Worm (Caenorhabditis elegans) whole organism, L2 larva: ENCODE data around the gene abu-14.

Experiments used
- C34F6.9 ChIP-seq: fragments of 150-350 bp; optimal IDR thresholded peaks from 2 replicates; lab custom pipeline; 2014; ENCODE audit warnings: missing biosample characterization, missing genetic modification characterization
- F13H6.1 ChIP-seq: sonication (generic microtip); optimal IDR thresholded peaks from 2 replicates; lab custom pipeline; 2016; ENCODE audit warnings: missing genetic modification characterization, missing compliant biosample characterization
- R02D3.7 ChIP-seq: fragments of 150-350 bp; optimal IDR thresholded peaks from 2 replicates; lab custom pipeline; 2014; ENCODE audit warnings: missing biosample characterization, missing genetic modification characterization
- Y55F3AM.14 ChIP-seq: fragments of 200-800 bp; sonication (Bioruptor generic); optimal IDR thresholded peaks from 2 replicates; lab custom pipeline; 2018; ENCODE audit warnings: mild to moderate bottlenecking, missing genetic modification characterization, missing compliant biosample characterization
- ZK546.5 ChIP-seq: sonication (generic microtip); optimal IDR thresholded peaks from 2 replicates; lab custom pipeline; 2017; ENCODE audit warnings: missing biosample characterization, missing genetic modification characterization
- alr-1 ChIP-seq: fragments of 150-350 bp; optimal IDR thresholded peaks from 2 replicates; lab custom pipeline; 2014; ENCODE audit warnings: missing biosample characterization, missing genetic modification characterization
- ama-1 ChIP-seq: fragments of 150-350 bp; optimal IDR thresholded peaks from 2 replicates; lab custom pipeline; 2018; ENCODE audit warnings: inconsistent platforms
- blmp-1 ChIP-seq: sonication (generic microtip); optimal IDR thresholded peaks from 2 replicates; lab custom pipeline; 2017; ENCODE audit warnings: missing genetic modification characterization, mild to moderate bottlenecking, missing compliant biosample characterization, antibody characterized with exemption, moderate library complexity; ENCODE audit not compliant: insufficient read depth
- ceh-16 ChIP-seq: fragments of 150-350 bp; optimal IDR thresholded peaks from 2 replicates; lab custom pipeline; 2014; ENCODE audit warnings: missing biosample characterization, missing genetic modification characterization
- ceh-82 ChIP-seq: fragments of 150-350 bp; optimal IDR thresholded peaks from 2 replicates; lab custom pipeline; 2014; ENCODE audit warnings: missing biosample characterization, missing genetic modification characterization
- crh-2 ChIP-seq: sonication (generic microtip); optimal IDR thresholded peaks from 2 replicates; lab custom pipeline; 2017; ENCODE audit warnings: missing biosample characterization, missing genetic modification characterization
- elt-1 ChIP-seq: fragments of 150-350 bp; optimal IDR thresholded peaks from 2 replicates; lab custom pipeline; 2014; ENCODE audit warnings: missing biosample characterization, missing genetic modification characterization
- fos-1 ChIP-seq: fragments of 150-350 bp; optimal IDR thresholded peaks from 2 replicates; lab custom pipeline; 2014; ENCODE audit warnings: missing biosample characterization, missing genetic modification characterization
- gmeb-1 ChIP-seq: fragments of 150-350 bp; optimal IDR thresholded peaks from 2 replicates; lab custom pipeline; 2014; ENCODE audit warnings: missing biosample characterization, missing genetic modification characterization
- lin-13 ChIP-seq: fragments of 150-350 bp; optimal IDR thresholded peaks from 2 replicates; lab custom pipeline; 2014; ENCODE audit warnings: missing biosample characterization, missing genetic modification reagents, missing genetic modification characterization
- lin-39 ChIP-seq: fragments of 150-350 bp; optimal IDR thresholded peaks from 2 replicates; lab custom pipeline; 2014; ENCODE audit warnings: missing biosample characterization, missing genetic modification reagents, missing genetic modification characterization
- lsy-2 ChIP-seq, 2 experiments: fragments of 150-350 bp in 1 of 2; sonication (generic microtip) in 1 of 2; optimal IDR thresholded peaks; 2 replicates each; lab custom pipeline; 2014 to 2017; ENCODE audit warnings: missing biosample characterization in 2 of 2, missing genetic modification characterization in 2 of 2
- mab-5 ChIP-seq: fragments of 150-350 bp; optimal IDR thresholded peaks from 2 replicates; lab custom pipeline; 2014; ENCODE audit warnings: missing biosample characterization, missing genetic modification characterization
- mdl-1 ChIP-seq, 2 experiments: fragments of 150-350 bp in 1 of 2; sonication (generic microtip) in 1 of 2; optimal IDR thresholded peaks; 2 replicates each; lab custom pipeline; 2017; ENCODE audit warnings: missing biosample characterization in 2 of 2, missing genetic modification characterization in 2 of 2
- nhr-10 ChIP-seq: sonication (generic microtip); optimal IDR thresholded peaks from 2 replicates; lab custom pipeline; 2017; ENCODE audit warnings: missing biosample characterization, missing genetic modification characterization
- nhr-11 ChIP-seq: fragments of 150-350 bp; optimal IDR thresholded peaks from 2 replicates; lab custom pipeline; 2014; ENCODE audit warnings: missing biosample characterization, missing genetic modification characterization
- nhr-12 ChIP-seq: fragments of 150-350 bp; optimal IDR thresholded peaks from 2 replicates; lab custom pipeline; 2014; ENCODE audit warnings: missing biosample characterization, missing genetic modification characterization
- nhr-129 ChIP-seq: fragments of 150-350 bp; optimal IDR thresholded peaks from 2 replicates; lab custom pipeline; 2014; ENCODE audit warnings: missing biosample characterization, missing genetic modification characterization
- nhr-21 ChIP-seq: fragments of 150-350 bp; optimal IDR thresholded peaks from 2 replicates; lab custom pipeline; 2014; ENCODE audit warnings: missing biosample characterization, missing genetic modification characterization
- nhr-23 ChIP-seq: fragments of 150-350 bp; optimal IDR thresholded peaks from 2 replicates; lab custom pipeline; 2014; ENCODE audit warnings: missing biosample characterization, missing genetic modification reagents, missing genetic modification characterization
- nhr-237 ChIP-seq: fragments of 150-350 bp; optimal IDR thresholded peaks from 2 replicates; lab custom pipeline; 2014; ENCODE audit warnings: missing biosample characterization, missing genetic modification characterization
- nhr-25 ChIP-seq: fragments of 150-350 bp; sonication (generic microtip); optimal IDR thresholded peaks from 3 replicates; lab custom pipeline; 2014; ENCODE audit warnings: missing biosample characterization, missing genetic modification characterization
- nhr-6 ChIP-seq: fragments of 150-350 bp; optimal IDR thresholded peaks from 2 replicates; lab custom pipeline; 2014; ENCODE audit warnings: missing biosample characterization, missing genetic modification characterization
- peb-1 ChIP-seq: fragments of 150-350 bp; optimal IDR thresholded peaks from 2 replicates; lab custom pipeline; 2014; ENCODE audit warnings: missing biosample characterization, missing genetic modification characterization
- sem-4 ChIP-seq: fragments of 150-350 bp; optimal IDR thresholded peaks from 2 replicates; lab custom pipeline; 2014; ENCODE audit warnings: missing biosample characterization, missing genetic modification reagents, missing genetic modification characterization
- skn-1 ChIP-seq: sonication (generic microtip); optimal IDR thresholded peaks from 2 replicates; lab custom pipeline; 2017; ENCODE audit warnings: missing biosample characterization, missing genetic modification characterization
- sma-9 ChIP-seq, 2 experiments: fragments of 150-350 bp in 1 of 2; sonication (generic microtip) in 1 of 2; optimal IDR thresholded peaks; 2 replicates each; lab custom pipeline; 2014 to 2016; ENCODE audit warnings: missing genetic modification characterization in 2 of 2, mild to moderate bottlenecking in 1 of 2, missing biosample characterization in 1 of 2, missing compliant biosample characterization in 1 of 2, missing genetic modification reagents in 1 of 2, moderate library complexity in 1 of 2
- snpc-4 ChIP-seq: fragments of 150-350 bp; optimal IDR thresholded peaks from 2 replicates; lab custom pipeline; 2014; ENCODE audit warnings: missing biosample characterization, missing genetic modification characterization
- unc-39 ChIP-seq: fragments of 150-350 bp; optimal IDR thresholded peaks from 2 replicates; lab custom pipeline; 2014; ENCODE audit warnings: missing biosample characterization, missing genetic modification characterization
- unc-55 ChIP-seq: fragments of 150-350 bp; sonication (generic microtip); optimal IDR thresholded peaks from 3 replicates; lab custom pipeline; 2014; ENCODE audit warnings: missing biosample characterization, missing genetic modification reagents, missing genetic modification characterization
- unc-62 ChIP-seq: fragments of 150-350 bp; optimal IDR thresholded peaks from 2 replicates; lab custom pipeline; 2014; ENCODE audit warnings: missing biosample characterization, missing genetic modification reagents, missing genetic modification characterization
- zag-1 ChIP-seq: fragments of 150-350 bp; optimal IDR thresholded peaks from 2 replicates; lab custom pipeline; 2014; ENCODE audit warnings: missing biosample characterization, missing genetic modification characterization

Gene abu-14

DNA sequence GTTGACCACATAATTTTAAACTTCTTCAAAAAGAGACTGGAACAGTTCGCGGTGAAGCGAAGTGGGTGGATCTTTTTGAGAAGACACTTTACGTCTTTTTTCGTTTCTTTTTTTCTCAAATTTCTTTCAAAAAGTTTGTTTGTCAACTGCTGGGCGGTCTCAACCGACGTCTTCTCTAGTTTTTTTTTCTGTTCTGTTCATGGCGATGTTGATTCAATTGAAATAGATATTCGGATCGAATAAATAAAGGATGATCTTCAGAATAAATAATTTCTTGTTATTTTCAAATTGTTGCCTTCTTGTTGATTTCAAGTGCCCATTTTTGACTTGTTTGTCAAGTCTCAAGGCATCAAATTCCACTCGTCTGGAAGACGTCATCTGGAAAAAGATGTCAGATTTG, 23.4 kb upstream of the abu-14 start, which contains the start of gene T26C5.4:
Gene T26C5.4, minus strand, starts transcription at position 101 of the 400 bp plus-strand sequence.
- TF ChIP-seq unc-39 (no peak), Y55F3AM.14 (no peak), lin-39 (tag; lab: Kevin White, UChicago) (no peak), ceh-16 (tag; lab: Kevin White, UChicago) (no peak), nhr-11 (tag; lab: Kevin White, UChicago) (no peak), skn-1 (tag; lab: Kevin White, UChicago) (no peak), zag-1 (tag; lab: Kevin White, UChicago) (no peak)

- TF ChIP-seq sma-9 (GFP tag; optimal IDR thresholded peaks at IDR 0.05; lab: Kevin White, UChicago), result no peak
- TF ChIP-seq sma-9 (tag; optimal IDR thresholded peaks at IDR 0.05; lab: Kevin White, UChicago), result no peak
- no peak for TF ChIP-seq nhr-11 (tag; lab: Kevin White, UChicago)
- TF ChIP-seq, all 48 proteins: peak for 0
Observed at ce11 chrII:9246648-9247047, 19.6 kb upstream of the abu-14 start, which contains the start of gene T26C5.5. TSS of gene T26C5.5 (minus strand) at chrII:9246748.

- TF ChIP-seq lsy-2 (tag; optimal IDR thresholded peaks at IDR 0.05; lab: Kevin White, UChicago) (peak in 1 of 2 experiments; percentile 78), ZK546.5 (tag; lab: Kevin White, UChicago) (no peak), unc-39 (no peak), C34F6.9 (tag; lab: Kevin White, UChicago) (peak; percentile 63), nhr-10 (tag; lab: Kevin White, UChicago) (no peak), nhr-12 (tag; lab: Kevin White, UChicago) (no peak), mdl-1 (tag; optimal IDR thresholded peaks at IDR 0.05; lab: Kevin White, UChicago) (no peak), ama-1 (lab: Kevin White, UChicago) (peak; percentile 9), gmeb-1 (tag; lab: Kevin White, UChicago) (peak; percentile 84), nhr-11 (tag; lab: Kevin White, UChicago) (no peak), elt-1 (tag; lab: Kevin White, UChicago) (no peak), R02D3.7 (tag; lab: Kevin White, UChicago) (peak; percentile 91), lin-13 (peak; percentile 35), nhr-25 (tag; lab: Kevin White, UChicago) (peak; percentile 46), nhr-129 (tag; lab: Kevin White, UChicago) (peak; percentile 59), nhr-6 (no peak), unc-55 (GFP tag; lab: Kevin White, UChicago) (no peak), lin-39 (tag; lab: Kevin White, UChicago) (no peak), ceh-16 (tag; lab: Kevin White, UChicago) (no peak), unc-62 (GFP tag; lab: Kevin White, UChicago) (no peak), Y55F3AM.14 (no peak), F13H6.1 (tag; lab: Kevin White, UChicago) (no peak), peb-1 (tag; lab: Kevin White, UChicago) (no peak), snpc-4 (tag; lab: Kevin White, UChicago) (peak; percentile 5), alr-1 (no peak), nhr-21 (tag; lab: Kevin White, UChicago) (peak; percentile 31), sem-4 (tag; lab: Kevin White, UChicago) (peak; percentile 30), fos-1 (tag; lab: Kevin White, UChicago) (peak; percentile 5), blmp-1 (tag; lab: Kevin White, UChicago) (no peak), zag-1 (tag; lab: Kevin White, UChicago) (no peak), mab-5 (tag; lab: Kevin White, UChicago) (peak; percentile 32), crh-2 (tag; lab: Kevin White, UChicago) (peak; percentile 65)
Observed at ce11 chrII:9242804-9243203, 15.8 kb upstream of the abu-14 start.

ce11 chrII:9241610-9242009, 14.6 kb upstream of the abu-14 start:
- TF ChIP-seq nhr-21 (tag; lab: Kevin White, UChicago) (peak; percentile 22), nhr-237 (tag; lab: Kevin White, UChicago) (no peak)

- TF ChIP-seq sma-9 (GFP tag; optimal IDR thresholded peaks at IDR 0.05; lab: Kevin White, UChicago) (no peak), sma-9 (tag; optimal IDR thresholded peaks at IDR 0.05; lab: Kevin White, UChicago) (no peak), crh-2 (tag; lab: Kevin White, UChicago) (no peak), alr-1 (no peak), F13H6.1 (tag; lab: Kevin White, UChicago) (no peak), ceh-16 (tag; lab: Kevin White, UChicago) (no peak), snpc-4 (tag; lab: Kevin White, UChicago) (no peak), nhr-23 (no peak), ceh-82 (no peak), fos-1 (tag; lab: Kevin White, UChicago) (no peak)
Observed at ce11 chrII:9237719-9238118, 10.7 kb upstream of the abu-14 start.
